Fruit fly (Drosophila melanogaster) whole organism, embryonic: Measurements from ENCODE around the gene CG32700.

ENCODE experiments used
- Asciz ChIP-seq: fragments of 200-800 bp; sonication (Bioruptor generic); optimal IDR thresholded peaks from 2 replicates; lab custom pipeline; 2017; ENCODE audit warnings: missing biosample characterization, mild to moderate bottlenecking, missing genetic modification characterization, missing genetic modification reagents
- CG11456 ChIP-seq: fragments of 200-800 bp; sonication (Bioruptor generic); IDR thresholded peaks from 3 replicates; pipeline ENCODE4 v1.3.6; 2022; ENCODE audit warnings: missing biosample characterization, missing genetic modification characterization
- CG14667 ChIP-seq: fragments of 200-800 bp; sonication (Bioruptor generic); IDR thresholded peaks from 2 replicates; pipeline ENCODE4 v1.3.6; 2022; ENCODE audit warnings: missing biosample characterization, missing genetic modification characterization
- CG14965 ChIP-seq: fragments of 200-800 bp; sonication (Bioruptor generic); optimal IDR thresholded peaks from 2 replicates; lab custom pipeline; 2016; ENCODE audit warnings: missing biosample characterization, missing genetic modification characterization, borderline replicate concordance
- CG15073 ChIP-seq: fragments of 200-800 bp; sonication (Bioruptor generic); optimal IDR thresholded peaks from 2 replicates; lab custom pipeline; 2016; ENCODE audit warnings: missing biosample characterization, missing genetic modification characterization
- CG1602 ChIP-seq: fragments of 200-800 bp; sonication (Bioruptor generic); optimal IDR thresholded peaks from 3 replicates; lab custom pipeline; 2016; ENCODE audit warnings: missing biosample characterization, missing genetic modification characterization
- CG17328 ChIP-seq: fragments of 200-800 bp; sonication (Bioruptor generic); IDR thresholded peaks from 2 replicates; pipeline ENCODE4 v1.3.6; 2022; ENCODE audit warnings: missing biosample characterization, missing genetic modification characterization
- CG17612 ChIP-seq: fragments of 200-800 bp; sonication (Bioruptor generic); IDR thresholded peaks from 2 replicates; pipeline ENCODE4 v1.3.6; 2022; ENCODE audit warnings: missing biosample characterization, missing genetic modification characterization
- CG2712 ChIP-seq: fragments of 200-800 bp; optimal IDR thresholded peaks from 3 replicates; lab custom pipeline; 2019; ENCODE audit warnings: missing biosample characterization, mild to moderate bottlenecking, missing genetic modification characterization, moderate library complexity
- CG31224 ChIP-seq: fragments of 200-800 bp; sonication (Bioruptor generic); IDR thresholded peaks from 2 replicates; pipeline ENCODE4 v1.3.6; 2022; ENCODE audit warnings: missing biosample characterization, missing genetic modification characterization
- CG33213 ChIP-seq: fragments of 200-800 bp; sonication (Bioruptor generic); optimal IDR thresholded peaks from 3 replicates; lab custom pipeline; 2016; ENCODE audit warnings: missing biosample characterization, missing genetic modification characterization
- CG4282 ChIP-seq: fragments of 200-800 bp; sonication (Bioruptor generic); optimal IDR thresholded peaks from 2 replicates; lab custom pipeline; 2016; ENCODE audit warnings: missing biosample characterization, missing genetic modification characterization
- CG4424 ChIP-seq: fragments of 200-800 bp; sonication (Bioruptor generic); optimal IDR thresholded peaks from 3 replicates; lab custom pipeline; 2016; ENCODE audit warnings: missing biosample characterization, missing genetic modification characterization
- CG4730 ChIP-seq: fragments of 200-800 bp; sonication (Bioruptor generic); IDR thresholded peaks from 2 replicates; pipeline ENCODE4 v1.3.6; 2022; ENCODE audit warnings: missing biosample characterization, missing genetic modification characterization
- CG5245 ChIP-seq: fragments of 200-800 bp; sonication (Bioruptor generic); optimal IDR thresholded peaks from 3 replicates; lab custom pipeline; 2016; ENCODE audit warnings: missing biosample characterization, missing genetic modification characterization
- CG6175 ChIP-seq: fragments of 200-800 bp; sonication (Bioruptor generic); IDR thresholded peaks from 3 replicates; pipeline ENCODE4 v1.3.6; 2022; ENCODE audit warnings: missing biosample characterization, missing genetic modification characterization
- CG6854 ChIP-seq: fragments of 200-800 bp; sonication (Bioruptor generic); optimal IDR thresholded peaks from 3 replicates; lab custom pipeline; 2017; ENCODE audit warnings: missing biosample characterization, mild to moderate bottlenecking, missing genetic modification characterization
- CG7839 ChIP-seq: fragments of 200-800 bp; sonication (Bioruptor generic); optimal IDR thresholded peaks from 3 replicates; lab custom pipeline; 2018; ENCODE audit warnings: missing biosample characterization, mild to moderate bottlenecking, missing genetic modification characterization, moderate library complexity
- CG9437 ChIP-seq: fragments of 200-800 bp; sonication (Bioruptor generic); optimal IDR thresholded peaks from 2 replicates; lab custom pipeline; 2018; ENCODE audit warnings: missing biosample characterization, mild to moderate bottlenecking, missing genetic modification characterization
- CG9727 ChIP-seq: fragments of 200-800 bp; sonication (Bioruptor generic); optimal IDR thresholded peaks from 3 replicates; lab custom pipeline; 2017; ENCODE audit warnings: missing biosample characterization, mild to moderate bottlenecking, missing genetic modification characterization
- CG9797 ChIP-seq: fragments of 200-800 bp; sonication (Bioruptor generic); optimal IDR thresholded peaks from 3 replicates; lab custom pipeline; 2018; ENCODE audit warnings: missing biosample characterization, mild to moderate bottlenecking, missing genetic modification characterization
- CG9817 ChIP-seq: fragments of 200-800 bp; sonication (Bioruptor generic); optimal IDR thresholded peaks from 2 replicates; lab custom pipeline; 2018; ENCODE audit warnings: missing biosample characterization, mild to moderate bottlenecking, missing genetic modification characterization, moderate library complexity
- CoRest ChIP-seq: fragments of 200-800 bp; sonication (Bioruptor generic); optimal IDR thresholded peaks from 3 replicates; lab custom pipeline; 2018; ENCODE audit warnings: missing biosample characterization, mild to moderate bottlenecking, missing genetic modification characterization, moderate library complexity
- D ChIP-seq, 2 experiments: fragments of 200-800 bp in 1 of 2; fragments of >200 bp in 1 of 2; sonication (Bioruptor generic) in 1 of 2; optimal IDR thresholded peaks; 2 replicates in 1 of 2; 3 replicates in 1 of 2; lab custom pipeline; 2017; ENCODE audit warnings: mild to moderate bottlenecking in 1 of 2, missing biosample characterization in 1 of 2, missing genetic modification characterization in 1 of 2, missing genetic modification reagents in 1 of 2
- Dll ChIP-seq: fragments of 200-800 bp; sonication (Bioruptor generic); IDR thresholded peaks from 4 replicates; pipeline ENCODE4 v1.3.6; 2022; ENCODE audit warnings: missing biosample characterization, missing genetic modification characterization; ENCODE audit not compliant: partially characterized antibody
- ERR ChIP-seq: fragments of 200-800 bp; sonication (Bioruptor generic); optimal IDR thresholded peaks from 2 replicates; lab custom pipeline; 2016; ENCODE audit warnings: missing biosample characterization, missing genetic modification characterization
- Fer1 ChIP-seq: fragments of 200-800 bp; sonication (Bioruptor generic); optimal IDR thresholded peaks from 2 replicates; lab custom pipeline; 2017; ENCODE audit warnings: missing biosample characterization, mild to moderate bottlenecking, missing genetic modification characterization
- HLH4C ChIP-seq: fragments of 200-800 bp; sonication (Bioruptor generic); IDR thresholded peaks from 3 replicates; pipeline ENCODE4 v1.3.6; 2022; ENCODE audit warnings: missing biosample characterization, missing genetic modification characterization; ENCODE audit not compliant: partially characterized antibody
- Hr3 ChIP-seq: fragments of 200-800 bp; sonication (Bioruptor generic); optimal IDR thresholded peaks from 3 replicates; lab custom pipeline; 2016; ENCODE audit warnings: missing biosample characterization, missing genetic modification characterization
- Hr51 ChIP-seq, 2 experiments: fragments of 200-800 bp; sonication (Bioruptor generic); optimal IDR thresholded peaks; 2 replicates in 1 of 2; 3 replicates in 1 of 2; lab custom pipeline; 2016 to 2018; ENCODE audit warnings: missing biosample characterization in 2 of 2, missing genetic modification characterization in 2 of 2, mild to moderate bottlenecking in 1 of 2, moderate library complexity in 1 of 2
- Lpt ChIP-seq: fragments of >200 bp; optimal IDR thresholded peaks from 2 replicates; lab custom pipeline; 2018; ENCODE audit warnings: missing biosample characterization, missing genetic modification characterization
- NFAT ChIP-seq: fragments of 200-800 bp; sonication (Bioruptor generic); IDR thresholded peaks from 2 replicates; pipeline ENCODE4 v1.3.6; 2022; ENCODE audit warnings: missing biosample characterization, missing genetic modification characterization
- Neu2 ChIP-seq: fragments of 200-800 bp; sonication (Bioruptor generic); optimal IDR thresholded peaks from 3 replicates; lab custom pipeline; 2016; ENCODE audit warnings: missing biosample characterization, missing genetic modification characterization, borderline replicate concordance
- Oli ChIP-seq: fragments of 200-800 bp; sonication (Bioruptor generic); optimal IDR thresholded peaks from 2 replicates; lab custom pipeline; 2018; ENCODE audit warnings: missing biosample characterization, mild to moderate bottlenecking, missing genetic modification characterization, moderate library complexity
- Taf1 ChIP-seq: fragments of 200-800 bp; sonication (Bioruptor generic); IDR thresholded peaks from 2 replicates; pipeline ENCODE4 v1.3.6; 2022; ENCODE audit warnings: missing biosample characterization, missing genetic modification characterization
- Vsx1 ChIP-seq: fragments of 200-800 bp; sonication (Bioruptor generic); optimal IDR thresholded peaks from 2 replicates; lab custom pipeline; 2017; ENCODE audit warnings: missing biosample characterization, mild to moderate bottlenecking, missing genetic modification characterization, missing genetic modification reagents
- Xbp1 ChIP-seq: fragments of 200-800 bp; sonication (Bioruptor generic); optimal IDR thresholded peaks from 3 replicates; lab custom pipeline; 2016; ENCODE audit warnings: missing biosample characterization, mild to moderate bottlenecking, missing genetic modification characterization
- ab ChIP-seq: fragments of 200-800 bp; sonication (Bioruptor generic); optimal IDR thresholded peaks from 2 replicates; lab custom pipeline; 2016; ENCODE audit warnings: missing biosample characterization, missing genetic modification characterization
- br ChIP-seq: fragments of >200 bp; optimal IDR thresholded peaks from 2 replicates; lab custom pipeline; 2017
- caup ChIP-seq: fragments of 200-800 bp; sonication (Bioruptor generic); optimal IDR thresholded peaks from 3 replicates; lab custom pipeline; 2017; ENCODE audit warnings: missing biosample characterization, mild to moderate bottlenecking, missing genetic modification characterization, moderate library complexity; ENCODE audit not compliant: severe bottlenecking
- gro ChIP-seq: fragments of 200-800 bp; sonication (Bioruptor generic); optimal IDR thresholded peaks from 2 replicates; lab custom pipeline; 2016; ENCODE audit warnings: missing biosample characterization, missing genetic modification characterization
- gsb ChIP-seq: fragments of 200-800 bp; sonication (Bioruptor generic); IDR thresholded peaks from 2 replicates; pipeline ENCODE4 v1.3.6; 2022; ENCODE audit warnings: missing biosample characterization, missing genetic modification characterization
- h ChIP-seq: fragments of >200 bp; optimal IDR thresholded peaks from 2 replicates; lab custom pipeline; 2017
- jumu ChIP-seq: fragments of 200-800 bp; sonication (Bioruptor generic); optimal IDR thresholded peaks from 3 replicates; lab custom pipeline; 2016; ENCODE audit warnings: missing biosample characterization, missing genetic modification characterization
- mam ChIP-seq: fragments of 200-800 bp; sonication (Bioruptor generic); optimal IDR thresholded peaks from 3 replicates; lab custom pipeline; 2016; ENCODE audit warnings: missing biosample characterization, missing genetic modification characterization
- stwl ChIP-seq: fragments of 200-800 bp; sonication (Bioruptor generic); optimal IDR thresholded peaks from 3 replicates; lab custom pipeline; 2018; ENCODE audit warnings: missing biosample characterization, mild to moderate bottlenecking, missing genetic modification characterization, moderate library complexity
- sug ChIP-seq: fragments of 200-800 bp; optimal IDR thresholded peaks from 2 replicates; lab custom pipeline; 2019; ENCODE audit warnings: missing biosample characterization, mild to moderate bottlenecking, missing genetic modification characterization, moderate library complexity
- tup ChIP-seq: fragments of 200-800 bp; sonication (Bioruptor generic); optimal IDR thresholded peaks from 2 replicates; lab custom pipeline; 2016; ENCODE audit warnings: missing biosample characterization, mild to moderate bottlenecking, missing genetic modification characterization, moderate library complexity
- unpg ChIP-seq: fragments of 200-800 bp; sonication (Bioruptor generic); optimal IDR thresholded peaks from 3 replicates; lab custom pipeline; 2018; ENCODE audit warnings: missing biosample characterization, mild to moderate bottlenecking, missing genetic modification characterization, moderate library complexity
- wek ChIP-seq: fragments of 200-800 bp; sonication (Bioruptor generic); optimal IDR thresholded peaks from 3 replicates; lab custom pipeline; 2018; ENCODE audit warnings: missing biosample characterization, mild to moderate bottlenecking, missing genetic modification characterization, moderate library complexity
- zf30C ChIP-seq: fragments of 200-800 bp; sonication (Bioruptor generic); optimal IDR thresholded peaks from 3 replicates; lab custom pipeline; 2018; ENCODE audit warnings: missing biosample characterization, mild to moderate bottlenecking, missing genetic modification characterization

CG32700 gene

dm6 chrX:9587881-9588280 is 37.2 kb upstream of the CG32700 start (continued):
- TF ChIP-seq CG14667 (GFP tag; lab: Robert Waterston, UW) (no peak), CG33213 (GFP tag; lab: Kevin White, UChicago) (no peak), wek (GFP tag; lab: Kevin White, UChicago) (no peak), CG4282 (GFP tag; lab: Kevin White, UChicago) (no peak), CG4730 (GFP tag; lab: Robert Waterston, UW) (0 out of 2 replicates have a peak, but pooled peaks have one; percentile 12), HLH4C (no peak), stwl (no peak), CoRest (tag; lab: Kevin White, UChicago) (peak; percentile 10), sug (tag; lab: Kevin White, UChicago) (peak; percentile 25), tup (GFP tag; lab: Kevin White, UChicago) (no peak), ab (GFP tag; lab: Kevin White, UChicago) (no peak), unpg (GFP tag; lab: Kevin White, UChicago) (peak; percentile 4), CG9797 (GFP tag; lab: Kevin White, UChicago) (no peak), jumu (GFP tag; lab: Kevin White, UChicago) (no peak), gro (GFP tag; lab: Kevin White, UChicago) (no peak), NFAT (GFP tag; lab: Robert Waterston, UW) (peak; percentile 58; the same call in 1 of the 2 replicates), h (no peak), CG2712 (no peak), caup (GFP tag; lab: Kevin White, UChicago) (no peak), br (lab: Kevin White, UChicago) (no peak), CG5245 (no peak), Dll (GFP tag; lab: Robert Waterston, UW) (no peak), CG17328 (no peak), ERR (GFP tag; lab: Kevin White, UChicago) (no peak), Lpt (no peak), Taf1 (no peak), CG14965 (GFP tag; lab: Kevin White, UChicago) (no peak), CG6854 (GFP tag; lab: Kevin White, UChicago) (no peak), Oli (tag; lab: Kevin White, UChicago) (peak; percentile 16), CG9437 (no peak), Xbp1 (peak; percentile 13), CG7839 (tag; lab: Kevin White, UChicago) (peak; percentile 38), CG6175 (GFP tag; lab: Robert Waterston, UW) (no peak), mam (GFP tag; lab: Kevin White, UChicago) (peak; percentile 15), CG4424 (GFP tag; lab: Kevin White, UChicago) (no peak), gsb (no peak), Hr3 (GFP tag; lab: Kevin White, UChicago) (no peak), Vsx1 (GFP tag; lab: Kevin White, UChicago) (peak; percentile 7), zf30C (GFP tag; lab: Kevin White, UChicago) (no peak), CG9727 (GFP tag; lab: Kevin White, UChicago) (no peak), CG11456 (GFP tag; lab: Robert Waterston, UW) (no peak), CG9817 (tag; lab: Kevin White, UChicago) (peak; percentile 12), Asciz (GFP tag; lab: Kevin White, UChicago) (no peak), Hr51 (GFP tag; optimal IDR thresholded peaks at IDR 0.05; lab: Kevin White, UChicago) (peak in 1 of 2 experiments; percentile 4), Fer1 (peak; percentile 11), Neu2 (GFP tag; lab: Kevin White, UChicago) (no peak), CG17612 (no peak), CG1602 (GFP tag; lab: Kevin White, UChicago) (no peak), D (optimal IDR thresholded peaks at IDR 0.05; lab: Kevin White, UChicago) (no peak), D (GFP tag; optimal IDR thresholded peaks at IDR 0.05; lab: Kevin White, UChicago) (no peak), CG15073 (GFP tag; lab: Kevin White, UChicago) (no peak), CG31224 (no peak)
